Worm (Caenorhabditis elegans) whole organism, L4 larva: ENCODE results near the gene dlg-1.

ENCODE experiments used
- D1046.2 ChIP-seq: fragments of 200-800 bp; sonication (Bioruptor generic); IDR thresholded peaks from 2 replicates; pipeline ENCODE4 v1.3.6; 2022; ENCODE audit warnings: missing genetic modification characterization, missing compliant biosample characterization
- F37D6.2 ChIP-seq: sonication (generic microtip); optimal IDR thresholded peaks from 2 replicates; lab custom pipeline; 2016; ENCODE audit warnings: mild to moderate bottlenecking, missing genetic modification characterization, missing compliant biosample characterization
- F49E8.2 ChIP-seq: sonication (generic microtip); optimal IDR thresholded peaks from 2 replicates; lab custom pipeline; 2016; ENCODE audit warnings: missing compliant biosample characterization, mild to moderate bottlenecking, missing genetic modification characterization, borderline replicate concordance
- T20F7.1 ChIP-seq: fragments of 200-800 bp; sonication (Bioruptor generic); optimal IDR thresholded peaks from 2 replicates; lab custom pipeline; 2018; ENCODE audit warnings: mild to moderate bottlenecking, missing genetic modification characterization, missing compliant biosample characterization
- Y75B8A.6 ChIP-seq: fragments of 200-800 bp; sonication (Bioruptor generic); IDR thresholded peaks from 2 replicates; pipeline ENCODE4 v1.3.6; 2022; ENCODE audit warnings: missing genetic modification reagents, missing genetic modification characterization, missing compliant biosample characterization
- ZK546.5 ChIP-seq, 2 experiments: sonication (generic microtip); optimal IDR thresholded peaks; 2 replicates each; lab custom pipeline; 2017; ENCODE audit warnings: missing biosample characterization in 2 of 2, missing genetic modification characterization in 2 of 2
- ama-1 ChIP-seq: fragments of 150-350 bp; optimal IDR thresholded peaks from 2 replicates; lab custom pipeline; 2014; ENCODE audit warnings: inconsistent platforms, mixed read lengths
- attf-4 ChIP-seq: sonication (generic microtip); optimal IDR thresholded peaks from 3 replicates; lab custom pipeline; 2017; ENCODE audit warnings: missing biosample characterization, missing genetic modification characterization
- ceh-32 ChIP-seq: sonication (generic microtip); optimal IDR thresholded peaks from 2 replicates; lab custom pipeline; 2016; ENCODE audit warnings: mild to moderate bottlenecking, missing genetic modification characterization, missing compliant biosample characterization; ENCODE audit not compliant: poor library complexity
- ceh-44 ChIP-seq: fragments of 200-800 bp; sonication (Bioruptor generic); IDR thresholded peaks from 2 replicates; pipeline ENCODE4 v1.3.6; 2022; ENCODE audit warnings: missing genetic modification reagents, missing genetic modification characterization, missing compliant biosample characterization
- ceh-62 ChIP-seq: sonication (generic microtip); optimal IDR thresholded peaks from 2 replicates; lab custom pipeline; 2017; ENCODE audit warnings: missing biosample characterization, missing genetic modification characterization
- daf-12 ChIP-seq: fragments of 150-350 bp; optimal IDR thresholded peaks from 2 replicates; lab custom pipeline; 2014; ENCODE audit warnings: missing biosample characterization, missing genetic modification reagents, missing genetic modification characterization
- daf-16 ChIP-seq, 3 experiments: sonication (generic microtip); optimal IDR thresholded peaks; 2 replicates each; lab custom pipeline; 2016 to 2017; ENCODE audit warnings: missing genetic modification characterization in 3 of 3, missing genetic modification reagents in 3 of 3, mild to moderate bottlenecking in 2 of 3, missing compliant biosample characterization in 2 of 3, missing biosample characterization in 1 of 3, moderate library complexity in 1 of 3
- daf-19 ChIP-seq: fragments of 200-800 bp; sonication (Bioruptor generic); conservative IDR thresholded peaks from 2 replicates; pipeline ENCODE4 v1.3.6; 2022; ENCODE audit warnings: missing genetic modification characterization, missing compliant biosample characterization
- daf-8 ChIP-seq: fragments of 200-800 bp; sonication (Bioruptor generic); IDR thresholded peaks from 2 replicates; pipeline ENCODE4 v1.3.6; 2022; ENCODE audit warnings: missing genetic modification characterization, missing compliant biosample characterization
- dmd-6 ChIP-seq: fragments of 200-800 bp; sonication (Bioruptor generic); IDR thresholded peaks from 2 replicates; pipeline ENCODE4 v1.3.6; 2022; ENCODE audit warnings: missing genetic modification reagents, missing genetic modification characterization, missing compliant biosample characterization
- dmd-8 ChIP-seq: fragments of 200-800 bp; sonication (Bioruptor generic); IDR thresholded peaks from 2 replicates; pipeline ENCODE4 v1.3.6; 2022; ENCODE audit warnings: missing genetic modification characterization, missing compliant biosample characterization
- dmd-9 ChIP-seq: fragments of 200-800 bp; sonication (Bioruptor generic); IDR thresholded peaks from 2 replicates; pipeline ENCODE4 v1.3.6; 2022; ENCODE audit warnings: missing genetic modification reagents, missing genetic modification characterization, missing compliant biosample characterization
- dve-1 ChIP-seq: sonication (generic microtip); optimal IDR thresholded peaks from 2 replicates; lab custom pipeline; 2017; ENCODE audit warnings: antibody characterized with exemption, mild to moderate bottlenecking, missing genetic modification characterization, missing compliant biosample characterization; ENCODE audit not compliant: insufficient read depth
- egl-27 ChIP-seq: sonication (generic microtip); optimal IDR thresholded peaks from 3 replicates; lab custom pipeline; 2017; ENCODE audit warnings: missing biosample characterization, missing genetic modification reagents, missing genetic modification characterization
- fos-1 ChIP-seq: fragments of 150-350 bp; optimal IDR thresholded peaks from 2 replicates; lab custom pipeline; 2014; ENCODE audit warnings: missing biosample characterization, missing genetic modification characterization
- hlh-11 ChIP-seq: fragments of 200-800 bp; sonication (Bioruptor generic); optimal IDR thresholded peaks from 2 replicates; lab custom pipeline; 2018; ENCODE audit warnings: mild to moderate bottlenecking, missing genetic modification characterization, missing compliant biosample characterization
- jun-1 ChIP-seq: fragments of 150-350 bp; optimal IDR thresholded peaks from 2 replicates; lab custom pipeline; 2014; ENCODE audit warnings: missing biosample characterization, missing genetic modification reagents, missing genetic modification characterization
- lin-1 ChIP-seq: fragments of 200-800 bp; sonication (Bioruptor generic); IDR thresholded peaks from 2 replicates; pipeline ENCODE4 v1.3.6; 2022; ENCODE audit warnings: missing genetic modification reagents, missing genetic modification characterization, missing compliant biosample characterization
- lin-39 ChIP-seq: fragments of 150-350 bp; optimal IDR thresholded peaks from 2 replicates; lab custom pipeline; 2014; ENCODE audit warnings: missing biosample characterization, missing genetic modification reagents, missing genetic modification characterization
- madf-5 ChIP-seq, 2 experiments: fragments of 200-800 bp; sonication (Bioruptor generic); IDR thresholded peaks; 2 replicates each; pipeline ENCODE4 v1.3.6; 2022; ENCODE audit warnings: missing compliant biosample characterization in 2 of 2, missing genetic modification characterization in 2 of 2
- mxl-3 ChIP-seq: fragments of 200-800 bp; sonication (Bioruptor generic); optimal IDR thresholded peaks from 2 replicates; lab custom pipeline; 2018; ENCODE audit warnings: mild to moderate bottlenecking, missing genetic modification characterization, missing compliant biosample characterization
- nhr-10 ChIP-seq: fragments of 150-350 bp; optimal IDR thresholded peaks from 2 replicates; lab custom pipeline; 2014; ENCODE audit warnings: missing biosample characterization, missing genetic modification characterization
- nhr-111 ChIP-seq: fragments of 200-800 bp; sonication (Bioruptor generic); optimal IDR thresholded peaks from 2 replicates; lab custom pipeline; 2018; ENCODE audit warnings: mild to moderate bottlenecking, missing genetic modification characterization, missing compliant biosample characterization
- nhr-28 ChIP-seq: fragments of 150-350 bp; optimal IDR thresholded peaks from 2 replicates; lab custom pipeline; 2014; ENCODE audit warnings: missing biosample characterization, missing genetic modification characterization
- nhr-42 ChIP-seq: fragments of 200-800 bp; sonication (Bioruptor generic); IDR thresholded peaks from 2 replicates; pipeline ENCODE4 v1.3.6; 2022; ENCODE audit warnings: missing genetic modification characterization, missing compliant biosample characterization
- pha-4 ChIP-seq, 2 experiments: fragments of 150-350 bp in 1 of 2; fragments of 200-800 bp in 1 of 2; sonication (Bioruptor generic) in 1 of 2; IDR thresholded peaks in 1 of 2; optimal IDR thresholded peaks in 1 of 2; 2 replicates each; pipeline versions ENCODE4 v1.3.6 to Lab custom; 2014 to 2022; ENCODE audit warnings: missing genetic modification characterization in 2 of 2, missing genetic modification reagents in 2 of 2, missing biosample characterization in 1 of 2, missing compliant biosample characterization in 1 of 2
- pqm-1 ChIP-seq: sonication (generic microtip); optimal IDR thresholded peaks from 2 replicates; lab custom pipeline; 2017; ENCODE audit warnings: missing biosample characterization, missing genetic modification characterization
- saeg-2 ChIP-seq: fragments of 200-800 bp; sonication (Bioruptor generic); IDR thresholded peaks from 2 replicates; pipeline ENCODE4 v1.3.6; 2022; ENCODE audit warnings: missing genetic modification reagents, missing genetic modification characterization, missing compliant biosample characterization
- skn-1 ChIP-seq: fragments of 150-350 bp; optimal IDR thresholded peaks from 2 replicates; lab custom pipeline; 2014; ENCODE audit warnings: missing biosample characterization, missing genetic modification characterization
- snpc-4 ChIP-seq: fragments of 150-350 bp; optimal IDR thresholded peaks from 2 replicates; lab custom pipeline; 2014; ENCODE audit warnings: missing biosample characterization, missing genetic modification characterization
- spr-1 ChIP-seq: sonication (generic microtip); optimal IDR thresholded peaks from 2 replicates; lab custom pipeline; 2016; ENCODE audit warnings: mild to moderate bottlenecking, missing genetic modification characterization, missing compliant biosample characterization
- tag-97 ChIP-seq: fragments of 200-800 bp; sonication (Bioruptor generic); IDR thresholded peaks from 2 replicates; pipeline ENCODE4 v1.3.6; 2022; ENCODE audit warnings: missing genetic modification characterization, missing compliant biosample characterization
- tra-1 ChIP-seq: fragments of 200-800 bp; sonication (Bioruptor generic); IDR thresholded peaks from 2 replicates; pipeline ENCODE4 v1.3.6; 2022; ENCODE audit warnings: missing genetic modification reagents, missing genetic modification characterization, missing compliant biosample characterization
- unc-62 ChIP-seq, 3 experiments: fragments of 150-350 bp in 1 of 3; sonication (generic microtip); optimal IDR thresholded peaks in 2 of 3; peaks in 1 of 3; 1 replicate in 1 of 3; 2 replicates in 2 of 3; lab custom pipeline; 2014 to 2017; ENCODE audit warnings: missing biosample characterization in 3 of 3, missing genetic modification characterization in 3 of 3, missing genetic modification reagents in 3 of 3, missing genotype in 1 of 3
- zag-1 ChIP-seq: fragments of 150-350 bp; optimal IDR thresholded peaks from 2 replicates; lab custom pipeline; 2014; ENCODE audit warnings: missing biosample characterization, missing genetic modification characterization
- zfp-2 ChIP-seq: sonication (generic microtip); optimal IDR thresholded peaks from 2 replicates; lab custom pipeline; 2016; ENCODE audit warnings: mild to moderate bottlenecking, missing genetic modification characterization, missing compliant biosample characterization
- zfp-3 ChIP-seq: fragments of 200-800 bp; sonication (Bioruptor generic); conservative IDR thresholded peaks from 2 replicates; pipeline ENCODE4 v1.3.6; 2022; ENCODE audit warnings: missing genetic modification reagents, missing genetic modification characterization, missing compliant biosample characterization
- zip-11 ChIP-seq: fragments of 200-800 bp; sonication (Bioruptor generic); IDR thresholded peaks from 2 replicates; pipeline ENCODE4 v1.3.6; 2022; ENCODE audit warnings: missing genetic modification characterization, missing compliant biosample characterization

Gene dlg-1

ce11 chrX:5475164-5475576 is 4.3 kb upstream of the dlg-1 start (continued):
- no peak for TF ChIP-seq egl-27 (tag; lab: Kevin White, UChicago)
- TF ChIP-seq Y75B8A.6 (GFP tag; lab: Robert Waterston, UW), result no peak
- no peak for TF ChIP-seq F49E8.2
- TF ChIP-seq ZK546.5 (tag; optimal IDR thresholded peaks at IDR 0.05; lab: Kevin White, UChicago), result no peak
- TF ChIP-seq skn-1, result no peak
- TF ChIP-seq dmd-6, result peak; percentile 74
- no peak for TF ChIP-seq dmd-8 (GFP tag; lab: Robert Waterston, UW)
- TF ChIP-seq hlh-11, result peak; percentile 90
- TF ChIP-seq snpc-4 (tag; lab: Kevin White, UChicago), result no peak
- TF ChIP-seq T20F7.1, result no peak
- TF ChIP-seq zfp-3 (GFP tag; lab: Robert Waterston, UW), result no peak
- TF ChIP-seq F37D6.2 (tag; lab: Kevin White, UChicago), result no peak
- TF ChIP-seq zfp-2, result no peak
- TF ChIP-seq pha-4 (GFP tag; IDR thresholded peaks at IDR 0.05; lab: Robert Waterston, UW), result no peak
- TF ChIP-seq pha-4 (tag; optimal IDR thresholded peaks at IDR 0.05; lab: Kevin White, UChicago), result peak; percentile 45
- TF ChIP-seq ama-1 (lab: Kevin White, UChicago), result no peak
- no peak for TF ChIP-seq tag-97
- no peak for TF ChIP-seq daf-16 (GFP tag; optimal IDR thresholded peaks at IDR 0.05; lab: Kevin White, UChicago)
- peak; percentile 34 for TF ChIP-seq daf-16 (tag; optimal IDR thresholded peaks at IDR 0.05; lab: Kevin White, UChicago)
- no peak for TF ChIP-seq daf-19 (GFP tag; lab: Robert Waterston, UW)
- no peak for TF ChIP-seq spr-1 (tag; lab: Kevin White, UChicago)
- TF ChIP-seq ceh-44 (GFP tag; lab: Robert Waterston, UW), result no peak
- TF ChIP-seq ceh-32 (tag; lab: Kevin White, UChicago), result no peak
- TF ChIP-seq saeg-2 (GFP tag; lab: Robert Waterston, UW), result no peak
- no peak for TF ChIP-seq zag-1 (tag; lab: Kevin White, UChicago)
- TF ChIP-seq attf-4 (tag; lab: Kevin White, UChicago), result peak; percentile 36
- TF ChIP-seq lin-1, result 0 out of 2 replicates have a peak, but pooled peaks have one; percentile 60
- peak in 1 of 2 experiments; percentile 99 for TF ChIP-seq unc-62 (GFP tag; optimal IDR thresholded peaks at IDR 0.05 in 1 of 2; lab: Kevin White, UChicago)
- TF ChIP-seq unc-62 (tag; optimal IDR thresholded peaks at IDR 0.05; lab: Kevin White, UChicago), result no peak
- TF ChIP-seq ceh-62 (tag; lab: Kevin White, UChicago), result no peak
- TF ChIP-seq lin-39 (tag; lab: Kevin White, UChicago), result no peak
- no peak for TF ChIP-seq dmd-9
- no peak for TF ChIP-seq madf-5 (GFP tag; IDR thresholded peaks at IDR 0.05; lab: Robert Waterston, UW)
- TF ChIP-seq nhr-10 (tag; lab: Kevin White, UChicago), result no peak
- no peak for TF ChIP-seq daf-12 (tag; lab: Kevin White, UChicago)
- no peak for TF ChIP-seq fos-1 (tag; lab: Kevin White, UChicago)
- TF ChIP-seq tra-1 (GFP tag; lab: Robert Waterston, UW), result peak; percentile 72; the same call in 1 of the 2 replicates

DNA sequence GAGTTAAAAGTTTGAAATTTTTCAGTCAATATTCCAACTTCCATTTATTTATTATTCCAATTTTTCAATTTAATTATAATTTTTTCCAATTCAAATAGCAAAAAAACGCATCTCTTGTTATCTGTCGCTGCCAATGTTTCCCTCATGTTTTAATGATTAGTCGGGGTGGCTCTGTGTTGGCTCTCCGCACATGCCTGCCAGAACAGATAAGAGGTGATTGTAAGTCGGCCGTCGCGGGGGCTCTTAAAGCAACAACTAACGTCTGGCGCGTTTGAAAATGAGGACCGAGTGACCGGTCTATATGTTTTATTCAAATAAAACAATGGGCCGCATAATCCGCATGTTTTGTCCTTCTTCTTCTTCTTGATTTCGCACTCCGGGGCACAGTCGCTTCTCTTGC is 3.1 kb upstream of the dlg-1 start:
- no peak for TF ChIP-seq nhr-10 (tag; lab: Kevin White, UChicago)
- TF ChIP-seq nhr-42 (GFP tag; lab: Robert Waterston, UW), result no peak
- TF ChIP-seq dmd-6, result peak; percentile 42; the same call in 1 of the 2 replicates
- TF ChIP-seq zip-11 (GFP tag; lab: Robert Waterston, UW), result no peak
- peak; percentile 26 for TF ChIP-seq nhr-28 (tag; lab: Kevin White, UChicago)
- no peak for TF ChIP-seq daf-16 (GFP tag; optimal IDR thresholded peaks at IDR 0.05; lab: Kevin White, UChicago)
- peak; percentile 67 for TF ChIP-seq daf-16 (tag; optimal IDR thresholded peaks at IDR 0.05; lab: Kevin White, UChicago)
- TF ChIP-seq D1046.2 (GFP tag; lab: Robert Waterston, UW), result no peak
- no peak for TF ChIP-seq nhr-111 (GFP tag; lab: Kevin White, UChicago)
- TF ChIP-seq daf-8 (GFP tag; lab: Robert Waterston, UW), result no peak
- peak; percentile 68 for TF ChIP-seq mxl-3 (GFP tag; lab: Kevin White, UChicago)
- no peak for TF ChIP-seq jun-1 (tag; lab: Kevin White, UChicago)
- TF ChIP-seq lin-39 (tag; lab: Kevin White, UChicago), result no peak
- peak; percentile 57 for TF ChIP-seq hlh-11
- TF ChIP-seq pqm-1, result peak; percentile 83
- TF ChIP-seq dve-1, result peak; percentile 40
- TF ChIP-seq tag-97, result no peak
